Worm (Caenorhabditis elegans): ENCODE data around the gene Y116A8C.37.

- TF ChIP-seq ztf-23 (GFP tag; IDR thresholded peaks at IDR 0.05) = no peak
- no peak for TF ChIP-seq med-1 (GFP tag; optimal IDR thresholded peaks at IDR 0.05; ENCODE audit: insufficient read depth)
Measured at ce11 chrIV:17153002-17153401, 22.1 kb upstream of the Y116A8C.37 start.
